Worm (Caenorhabditis elegans): ENCODE results near the gene dnbp-1.
"Not testable (repeated sequence)": the region's sequence is repeated elsewhere in the genome, so short reads cannot be mapped to it uniquely, and the experiment has no call there.

Gene dnbp-1

ce11 chrIV:13985705-13986104 lies 6.1 kb upstream of the dnbp-1 start, which contains the start of gene tor-1:
Gene tor-1, minus strand, starts transcription at chrIV:13985805.
- TF ChIP-seq ceh-79 (tag; optimal IDR thresholded peaks at IDR 0.05): no peak
- TF ChIP-seq T26A5.8 (tag; optimal IDR thresholded peaks at IDR 0.05): no peak
- no peak for TF ChIP-seq K12H6.12 (tag; optimal IDR thresholded peaks at IDR 0.05)
- no peak for TF ChIP-seq lag-1 (GFP tag; IDR thresholded peaks at IDR 0.05)
- TF ChIP-seq nhr-27 (tag; optimal IDR thresholded peaks at IDR 0.05): no peak
- no peak for TF ChIP-seq bed-1 (GFP tag; IDR thresholded peaks at IDR 0.05)
- no peak for TF ChIP-seq nhr-80 (tag; optimal IDR thresholded peaks at IDR 0.05)
- no peak for TF ChIP-seq cebp-2 (GFP tag; IDR thresholded peaks at IDR 0.05)
- TF ChIP-seq zfh-2 (GFP tag; conservative IDR thresholded peaks at IDR 0.05): no peak
- no peak for TF ChIP-seq ccch-3 (GFP tag; optimal IDR thresholded peaks at IDR 0.05)
- TF ChIP-seq Y53F4B.3 (GFP tag; IDR thresholded peaks at IDR 0.05): no peak
- no peak for TF ChIP-seq rcor-1 (GFP tag; IDR thresholded peaks at IDR 0.05)
- no peak for TF ChIP-seq akir-1 (GFP tag; optimal IDR thresholded peaks at IDR 0.05)
- TF ChIP-seq ztf-28 (GFP tag; IDR thresholded peaks at IDR 0.05): no peak
- no peak for TF ChIP-seq lin-40 (tag; optimal IDR thresholded peaks at IDR 0.05)
- TF ChIP-seq let-607 (tag; optimal IDR thresholded peaks at IDR 0.05): no peak

ce11 chrIV:13984041-13984440 lies 4.4 kb upstream of the dnbp-1 start, which contains the start of gene tor-2:
Gene tor-2, minus strand, starts transcription at chrIV:13984141.
- TF ChIP-seq ztf-25 (GFP tag; IDR thresholded peaks at IDR 0.05): no peak
- no peak for TF ChIP-seq zim-3 (tag; optimal IDR thresholded peaks at IDR 0.05)
- no peak for TF ChIP-seq B0019.2 (GFP tag; conservative IDR thresholded peaks at IDR 0.05)
- no peak for TF ChIP-seq rec-8 (tag; optimal IDR thresholded peaks at IDR 0.05)
- no peak for TF ChIP-seq bed-2 (GFP tag; IDR thresholded peaks at IDR 0.05)

DNA sequence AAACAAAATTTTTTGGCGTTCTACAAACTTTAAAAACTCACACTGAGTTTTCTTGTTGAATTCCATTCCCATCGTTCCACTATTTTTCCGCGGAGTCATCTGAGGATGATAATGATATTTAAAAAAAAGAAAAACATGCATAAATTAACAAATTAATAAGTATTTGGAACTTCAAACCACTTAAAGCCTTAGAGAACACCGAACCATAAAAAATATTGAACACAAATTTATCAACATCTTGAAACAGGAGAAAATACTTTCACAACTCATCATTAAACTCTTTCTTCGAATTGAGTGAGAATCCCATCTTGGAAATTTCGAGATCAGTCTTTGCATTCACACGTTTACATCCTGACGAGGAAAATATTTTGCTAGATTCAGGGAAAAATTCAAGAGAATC lies 2.8 kb upstream of the dnbp-1 start, which contains the start of gene gei-18:
Gene gei-18 (minus strand): TSS at position 101 of the 400 bp plus-strand sequence.
- TF ChIP-seq ztf-3 (GFP tag; optimal IDR thresholded peaks at IDR 0.05) (no peak), madf-10 (tag; optimal IDR thresholded peaks at IDR 0.05) (no peak), F37B4.10 (GFP tag; IDR thresholded peaks at IDR 0.05) (no peak), nhr-120 (GFP tag; IDR thresholded peaks at IDR 0.05) (no peak)

ce11 chrIV:13965535-13965934 lies 14.1 kb downstream of the dnbp-1 start:
- TF ChIP-seq madf-6 (GFP tag; IDR thresholded peaks at IDR 0.05) (0 out of 2 replicates have a peak, but pooled peaks have one; percentile 22), tbp1 (GFP tag; optimal IDR thresholded peaks at IDR 0.05) (peak; percentile 55), attf-6 (GFP tag; IDR thresholded peaks at IDR 0.05) (peak; percentile 84), rpc-1 (tag; optimal IDR thresholded peaks at IDR 0.05) (peak; percentile 33), snpc-4 (tag; optimal IDR thresholded peaks at IDR 0.05) (peak in 1 of 4 experiments; percentile 67)
- TF ChIP-seq rpc-1 (optimal IDR thresholded peaks at IDR 0.05); snpc-4 (GFP tag; optimal IDR thresholded peaks at IDR 0.05): not testable (repeated sequence)

DNA sequence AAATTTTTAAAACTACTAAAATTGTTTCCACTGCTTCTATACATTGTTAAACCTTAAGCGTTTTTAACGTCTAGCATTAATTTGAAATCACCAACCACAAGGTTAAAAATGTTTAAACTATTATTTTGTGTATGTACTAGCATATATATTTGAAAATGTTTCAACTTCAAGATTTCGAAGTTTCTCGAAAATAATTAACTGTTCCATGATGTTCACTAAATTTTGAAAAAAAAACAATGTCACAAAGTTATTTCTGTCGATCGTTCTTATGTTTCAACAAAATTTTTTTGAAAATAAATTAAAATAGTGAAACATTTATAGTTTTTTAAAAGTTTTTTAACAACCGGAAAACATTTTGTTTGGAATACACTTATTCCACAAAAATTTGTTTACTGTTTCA lies 25.1 kb downstream of the dnbp-1 start:
- TF ChIP-seq F23B12.7 (tag; optimal IDR thresholded peaks at IDR 0.05; ENCODE audit: insufficient read depth) (no peak), B0019.2 (GFP tag; conservative IDR thresholded peaks at IDR 0.05) (no peak), attf-6 (GFP tag; IDR thresholded peaks at IDR 0.05) (peak; percentile 74), C06A6.2 (GFP tag; conservative IDR thresholded peaks at IDR 0.05) (no peak), Y56A3A.18 (GFP tag; IDR thresholded peaks at IDR 0.05) (no peak), snpc-4 (GFP tag; optimal IDR thresholded peaks at IDR 0.05) (peak; percentile 7), snpc-4 (tag; optimal IDR thresholded peaks at IDR 0.05) (peak in 1 of 4 experiments; percentile 22), let-607 (tag; optimal IDR thresholded peaks at IDR 0.05) (no peak)

Data from whole organism, young adult.